Fruit fly (Drosophila melanogaster) whole organism, pupa: ENCODE results near the gene TTLL3A.
A peak's percentile ranks its signal among the peaks of the same experiment; 100 is the strongest.

Experiments
- CG4496 ChIP-seq: fragments of 200-800 bp; sonication (Bioruptor generic); IDR thresholded peaks from 3 replicates; pipeline ENCODE4 v1.3.6; 2022; ENCODE audit warnings: missing biosample characterization, missing genetic modification characterization
- CG8301 ChIP-seq: fragments of 200-800 bp; sonication (Bioruptor generic); optimal IDR thresholded peaks from 2 replicates; lab custom pipeline; 2018; ENCODE audit warnings: missing biosample characterization, mild to moderate bottlenecking, missing genetic modification characterization
- CG9948 ChIP-seq: fragments of 200-800 bp; sonication (Bioruptor generic); optimal IDR thresholded peaks from 2 replicates; lab custom pipeline; 2018; ENCODE audit warnings: missing biosample characterization, mild to moderate bottlenecking, missing genetic modification characterization, moderate library complexity

- TF ChIP-seq CG8301 (tag; lab: Kevin White, UChicago) (no peak), CG9948 (tag; lab: Kevin White, UChicago) (peak; percentile 41), CG4496 (GFP tag; lab: Robert Waterston, UW) (no peak)
Observed at dm6 chr2L:6701409-6702199, 38.4 kb downstream of the TTLL3A start.
